Worm (Caenorhabditis elegans) whole organism, mixed stage, embryonic: ENCODE results near the gene F49C12.4.

Experiments
- blmp-1 ChIP-seq: fragments of 150-350 bp; optimal IDR thresholded peaks from 2 replicates; lab custom pipeline; 2014; ENCODE audit warnings: missing biosample characterization, missing genetic modification characterization
- ceh-39 ChIP-seq: fragments of 150-350 bp; optimal IDR thresholded peaks from 2 replicates; lab custom pipeline; 2014; ENCODE audit warnings: missing biosample characterization, missing genetic modification characterization
- ces-1 ChIP-seq: fragments of 150-350 bp; optimal IDR thresholded peaks from 2 replicates; lab custom pipeline; 2014; ENCODE audit warnings: missing biosample characterization, missing genetic modification reagents, missing genetic modification characterization
- mab-5 ChIP-seq: fragments of 150-350 bp; optimal IDR thresholded peaks from 2 replicates; lab custom pipeline; 2014; ENCODE audit warnings: missing biosample characterization, missing genetic modification characterization
- mep-1 ChIP-seq: fragments of 150-350 bp; optimal IDR thresholded peaks from 2 replicates; lab custom pipeline; 2017; ENCODE audit warnings: missing biosample characterization, missing genetic modification reagents, missing genetic modification characterization, inconsistent platforms
- pha-4 ChIP-seq: fragments of 150-350 bp; optimal IDR thresholded peaks from 2 replicates; lab custom pipeline; 2018; ENCODE audit warnings: missing biosample characterization, missing genetic modification reagents, missing genetic modification characterization
- snpc-4 ChIP-seq: fragments of 150-350 bp; optimal IDR thresholded peaks from 2 replicates; lab custom pipeline; 2014; ENCODE audit warnings: missing biosample characterization, missing genetic modification characterization
- unc-39 ChIP-seq: fragments of 150-350 bp; optimal IDR thresholded peaks from 2 replicates; lab custom pipeline; 2014; ENCODE audit warnings: missing biosample characterization, missing genetic modification characterization
- unc-62 ChIP-seq: fragments of 150-350 bp; optimal IDR thresholded peaks from 2 replicates; lab custom pipeline; 2014; ENCODE audit warnings: missing biosample characterization, missing genetic modification reagents, missing genetic modification characterization

- no peak for TF ChIP-seq snpc-4 (tag; lab: Kevin White, UChicago)
- TF ChIP-seq mep-1 = no peak
- no peak for TF ChIP-seq mab-5 (tag; lab: Kevin White, UChicago)
- TF ChIP-seq ceh-39 (tag; lab: Kevin White, UChicago) = no peak
- TF ChIP-seq pha-4 = no peak
- no peak for TF ChIP-seq unc-62 (GFP tag; lab: Kevin White, UChicago)
- TF ChIP-seq ces-1 (GFP tag; lab: Kevin White, UChicago) = no peak
- no peak for TF ChIP-seq blmp-1 (tag; lab: Kevin White, UChicago)
- TF ChIP-seq unc-39 (tag; lab: Kevin White, UChicago) = no peak
Measured at ce11 chrIV:9322489-9322888, 18.6 kb upstream of the F49C12.4 start.
